Fruit fly (Drosophila melanogaster): ENCODE data around the gene lcs.

Gene lcs

dm6 chrX:21362878-21363277 is 34.2 kb downstream of the lcs start, which contains the start of the genes bbx and waw (continued):
- TF ChIP-seq HLHmδ (GFP tag; optimal IDR thresholded peaks at IDR 0.05) (no peak), CG10267 (tag; optimal IDR thresholded peaks at IDR 0.05) (peak; percentile 34), CG33557 (GFP tag; optimal IDR thresholded peaks at IDR 0.05) (peak; percentile 45), Hey (tag; optimal IDR thresholded peaks at IDR 0.05) (no peak), fd3F (GFP tag; optimal IDR thresholded peaks at IDR 0.05) (no peak), gem (tag; optimal IDR thresholded peaks at IDR 0.05) (no peak), CG3995 (GFP tag; optimal IDR thresholded peaks at IDR 0.05) (peak; percentile 3), Kr (GFP tag; optimal IDR thresholded peaks at IDR 0.05) (no peak), emc (GFP tag; optimal IDR thresholded peaks at IDR 0.05) (no peak), sd (tag; optimal IDR thresholded peaks at IDR 0.05) (no peak), nmo (GFP tag; optimal IDR thresholded peaks at IDR 0.05) (peak; percentile 35), ewg (GFP tag; optimal IDR thresholded peaks at IDR 0.05) (peak; percentile 52), CG11695 (GFP tag; IDR thresholded peaks at IDR 0.05) (no peak), CG10147 (GFP tag; optimal IDR thresholded peaks at IDR 0.05) (no peak), Ptx1 (GFP tag; IDR thresholded peaks at IDR 0.05) (no peak), CHES-1-like (GFP tag; optimal IDR thresholded peaks at IDR 0.05) (peak; percentile 40), CG10959 (GFP tag; IDR thresholded peaks at IDR 0.05) (0 out of 2 replicates have a peak, but pooled peaks have one; percentile 11), CG14014 (GFP tag; IDR thresholded peaks at IDR 0.05) (peak; percentile 19; the same call in 1 of the 2 replicates), klu (GFP tag; IDR thresholded peaks at IDR 0.05) (no peak), crp (GFP tag; optimal IDR thresholded peaks at IDR 0.05) (peak in 1 of 2 experiments; percentile 43), Tbp (GFP tag; optimal IDR thresholded peaks at IDR 0.05) (no peak), CG16779 (GFP tag; IDR thresholded peaks at IDR 0.05) (no peak), exex (tag; optimal IDR thresholded peaks at IDR 0.05) (no peak), CG12071 (GFP tag; optimal IDR thresholded peaks at IDR 0.05) (no peak), stc (GFP tag; IDR thresholded peaks at IDR 0.05) (no peak), Stat92E (GFP tag; optimal IDR thresholded peaks at IDR 0.05) (no peak), Ravus (GFP tag; IDR thresholded peaks at IDR 0.05) (no peak), ab (GFP tag; optimal IDR thresholded peaks at IDR 0.05) (no peak), Optix (GFP tag; IDR thresholded peaks at IDR 0.05) (no peak), mirr (GFP tag; optimal IDR thresholded peaks at IDR 0.05) (peak; percentile 54), H2.0 (GFP tag; IDR thresholded peaks at IDR 0.05) (0 out of 2 replicates have a peak, but pooled peaks have one; percentile 10), CG8290 (GFP tag; optimal IDR thresholded peaks at IDR 0.05) (peak; percentile 5), CG8290 (tag; optimal IDR thresholded peaks at IDR 0.05) (no peak), CG15514 (GFP tag; optimal IDR thresholded peaks at IDR 0.05) (peak; percentile 60), CG7963 (GFP tag; IDR thresholded peaks at IDR 0.05; ENCODE audit: partially characterized antibody) (no peak), CG9797 (GFP tag; optimal IDR thresholded peaks at IDR 0.05) (peak; percentile 87), Lhr (GFP tag; optimal IDR thresholded peaks at IDR 0.05) (peak; percentile 81), trem (tag; optimal IDR thresholded peaks at IDR 0.05) (peak; percentile 60), CG4282 (GFP tag; optimal IDR thresholded peaks at IDR 0.05) (no peak), Dfd (GFP tag; optimal IDR thresholded peaks at IDR 0.05) (no peak), grn (GFP tag; optimal IDR thresholded peaks at IDR 0.05) (no peak), CG17912 (GFP tag; optimal IDR thresholded peaks at IDR 0.05) (peak; percentile 66), dan (GFP tag; IDR thresholded peaks at IDR 0.05) (no peak), onecut (GFP tag; IDR thresholded peaks at IDR 0.05) (peak; percentile 48), CG30403 (GFP tag; optimal IDR thresholded peaks at IDR 0.05) (no peak), Scr (GFP tag; IDR thresholded peaks at IDR 0.05; ENCODE audit: partially characterized antibody) (no peak), bigmax (GFP tag; optimal IDR thresholded peaks at IDR 0.05) (peak; percentile 23), fru (optimal IDR thresholded peaks at IDR 0.05) (no peak), Sry-δ (GFP tag; optimal IDR thresholded peaks at IDR 0.05) (peak; percentile 7), chinmo (GFP tag; IDR thresholded peaks at IDR 0.05; ENCODE audit: partially characterized antibody) (no peak), CG4328 (GFP tag; optimal IDR thresholded peaks at IDR 0.05) (peak; percentile 25)
